Fruit fly (Drosophila melanogaster): ENCODE measurements around the gene Tsp66E.

DNA sequence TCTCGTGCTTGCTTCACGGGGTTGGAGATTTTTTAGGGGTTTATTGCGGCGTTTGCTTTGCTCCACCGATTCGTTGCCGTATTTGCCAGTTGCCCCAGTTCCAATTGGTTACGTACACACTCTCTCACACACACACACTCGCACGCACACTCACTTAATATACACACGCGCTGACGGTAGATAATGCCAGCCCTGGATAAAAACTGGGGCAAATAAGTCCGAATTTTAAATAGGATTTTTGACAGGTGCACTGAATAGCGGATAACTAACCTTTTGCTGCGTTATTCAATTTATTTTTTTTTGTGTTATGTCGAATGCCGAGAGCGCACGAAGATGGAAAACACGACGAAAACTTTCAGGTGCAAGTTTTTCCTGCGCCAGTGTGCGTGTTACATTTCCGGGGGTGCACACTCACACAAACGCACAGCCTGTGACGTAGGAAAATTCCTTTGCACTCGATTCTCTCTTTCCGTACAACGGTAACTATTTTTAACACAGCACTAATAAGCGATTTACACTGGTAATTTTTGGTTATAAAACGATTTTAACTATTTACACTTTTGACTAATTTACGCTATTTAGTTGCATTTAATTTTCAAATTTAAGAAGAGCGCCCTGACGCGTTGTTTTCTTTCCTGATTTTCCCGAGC, 40.4 kb downstream of the Tsp66E start:
- TF ChIP-seq CG10959 (GFP tag; IDR thresholded peaks at IDR 0.05) (no peak), CG16779 (GFP tag; IDR thresholded peaks at IDR 0.05) (no peak), Atf6 (GFP tag; IDR thresholded peaks at IDR 0.05) (no peak), grn (GFP tag; optimal IDR thresholded peaks at IDR 0.05) (no peak), ase (GFP tag; IDR thresholded peaks at IDR 0.05) (no peak), H2.0 (GFP tag; IDR thresholded peaks at IDR 0.05) (no peak), Lpt (GFP tag; optimal IDR thresholded peaks at IDR 0.05) (no peak), psq (GFP tag; optimal IDR thresholded peaks at IDR 0.05) (no peak), Dip3 (GFP tag; optimal IDR thresholded peaks at IDR 0.05) (no peak), Doc3 (GFP tag; IDR thresholded peaks at IDR 0.05; ENCODE audit: partially characterized antibody) (no peak), fd3F (GFP tag; optimal IDR thresholded peaks at IDR 0.05) (no peak), CG7839 (tag; optimal IDR thresholded peaks at IDR 0.05) (no peak)
